Worm (Caenorhabditis elegans) whole organism, L1 larva: ENCODE data around the gene B0416.11.

Experiments
- alr-1 ChIP-seq: fragments of 200-800 bp; sonication (Bioruptor generic); optimal IDR thresholded peaks from 2 replicates; lab custom pipeline; 2018; ENCODE audit warnings: borderline replicate concordance, mild to moderate bottlenecking, missing genetic modification characterization, missing compliant biosample characterization
- blmp-1 ChIP-seq: fragments of 150-350 bp; optimal IDR thresholded peaks from 2 replicates; lab custom pipeline; 2014; ENCODE audit warnings: missing biosample characterization, missing genetic modification characterization
- ceh-63 ChIP-seq: fragments of 200-800 bp; sonication (Bioruptor generic); optimal IDR thresholded peaks from 2 replicates; lab custom pipeline; 2018; ENCODE audit warnings: mild to moderate bottlenecking, missing genetic modification characterization, missing compliant biosample characterization
- ceh-90 ChIP-seq: sonication (generic microtip); optimal IDR thresholded peaks from 2 replicates; lab custom pipeline; 2016; ENCODE audit warnings: missing genetic modification characterization, missing compliant biosample characterization
- efl-1 ChIP-seq, 4 experiments: fragments of 150-350 bp; optimal IDR thresholded peaks in 3 of 4; peaks in 1 of 4; 1 replicate in 1 of 4; 2 replicates in 3 of 4; lab custom pipeline; 2014; ENCODE audit warnings: missing biosample characterization in 2 of 4, missing genetic modification characterization in 2 of 4, missing genetic modification reagents in 2 of 4
- efl-3 ChIP-seq: fragments of 200-800 bp; sonication (Bioruptor generic); optimal IDR thresholded peaks from 2 replicates; lab custom pipeline; 2018; ENCODE audit warnings: mild to moderate bottlenecking, missing genetic modification characterization, missing compliant biosample characterization
- elt-3 ChIP-seq, 6 experiments: fragments of 150-350 bp in 1 of 6; sonication (generic microtip); optimal IDR thresholded peaks; 2 replicates each; lab custom pipeline; 2017 to 2018; ENCODE audit warnings: missing biosample characterization in 6 of 6, missing genetic modification characterization in 6 of 6, inconsistent platforms in 1 of 6
- ets-5 ChIP-seq: fragments of 200-800 bp; sonication (Bioruptor generic); IDR thresholded peaks from 2 replicates; pipeline ENCODE4 v1.3.6; 2022; ENCODE audit warnings: missing genetic modification characterization, missing compliant biosample characterization
- fkh-8 ChIP-seq: sonication (generic microtip); optimal IDR thresholded peaks from 2 replicates; lab custom pipeline; 2016; ENCODE audit warnings: mild to moderate bottlenecking, missing genetic modification characterization, missing compliant biosample characterization
- fos-1 ChIP-seq: fragments of 150-350 bp; optimal IDR thresholded peaks from 2 replicates; lab custom pipeline; 2014; ENCODE audit warnings: missing biosample characterization, missing genetic modification characterization
- grh-1 ChIP-seq: fragments of 200-800 bp; sonication (Bioruptor generic); IDR thresholded peaks from 2 replicates; pipeline ENCODE4 v1.3.6; 2022; ENCODE audit warnings: missing genetic modification reagents, missing genetic modification characterization, missing compliant biosample characterization
- lin-13 ChIP-seq: fragments of 150-350 bp; optimal IDR thresholded peaks from 2 replicates; lab custom pipeline; 2014; ENCODE audit warnings: missing biosample characterization, missing genetic modification reagents, missing genetic modification characterization
- lin-14 ChIP-seq: fragments of 200-800 bp; sonication (Bioruptor generic); optimal IDR thresholded peaks from 2 replicates; lab custom pipeline; 2018; ENCODE audit warnings: mild to moderate bottlenecking, missing genetic modification characterization, moderate library complexity, missing compliant biosample characterization
- lin-35 ChIP-seq, 2 experiments: fragments of 150-350 bp; optimal IDR thresholded peaks; 2 replicates each; lab custom pipeline; 2014; ENCODE audit warnings: missing biosample characterization in 2 of 2, missing genetic modification characterization in 2 of 2, missing genetic modification reagents in 2 of 2
- lin-39 ChIP-seq: fragments of 150-350 bp; optimal IDR thresholded peaks from 2 replicates; lab custom pipeline; 2014; ENCODE audit warnings: missing biosample characterization, missing genetic modification reagents, missing genetic modification characterization
- mef-2 ChIP-seq: fragments of 150-350 bp; optimal IDR thresholded peaks from 2 replicates; lab custom pipeline; 2014; ENCODE audit warnings: missing biosample characterization, missing genetic modification characterization
- mep-1 ChIP-seq: fragments of 150-350 bp; optimal IDR thresholded peaks from 2 replicates; lab custom pipeline; 2014; ENCODE audit warnings: missing biosample characterization, missing genetic modification characterization
- nhr-85 ChIP-seq: sonication (generic microtip); peaks from one replicate; lab custom pipeline; 2016; ENCODE audit warnings: missing genetic modification characterization, inconsistent platforms, missing compliant biosample characterization
- pag-3 ChIP-seq: sonication (generic microtip); optimal IDR thresholded peaks from 2 replicates; lab custom pipeline; 2017; ENCODE audit warnings: missing genetic modification characterization, mild to moderate bottlenecking, missing compliant biosample characterization, antibody characterized with exemption, borderline replicate concordance; ENCODE audit not compliant: insufficient read depth
- rnt-1 ChIP-seq: sonication (generic microtip); optimal IDR thresholded peaks from 2 replicates; lab custom pipeline; 2016; ENCODE audit warnings: mild to moderate bottlenecking, missing genetic modification characterization, moderate library complexity, missing compliant biosample characterization
- snu-23 ChIP-seq: sonication (generic microtip); optimal IDR thresholded peaks from 2 replicates; lab custom pipeline; 2016; ENCODE audit warnings: missing genetic modification characterization, missing compliant biosample characterization
- swsn-7 ChIP-seq: sonication (generic microtip); optimal IDR thresholded peaks from 2 replicates; lab custom pipeline; 2016; ENCODE audit warnings: missing genetic modification characterization, missing compliant biosample characterization
- tbx-2 ChIP-seq: sonication (generic microtip); optimal IDR thresholded peaks from 2 replicates; lab custom pipeline; 2016; ENCODE audit warnings: missing genetic modification characterization, missing compliant biosample characterization
- unc-130 ChIP-seq: fragments of 150-350 bp; optimal IDR thresholded peaks from 2 replicates; lab custom pipeline; 2017; ENCODE audit warnings: missing biosample characterization, missing genetic modification characterization, inconsistent platforms
- unc-62 ChIP-seq: fragments of 150-350 bp; optimal IDR thresholded peaks from 2 replicates; lab custom pipeline; 2014; ENCODE audit warnings: missing biosample characterization, missing genetic modification reagents, missing genetic modification characterization
- vab-15 ChIP-seq: sonication (generic microtip); optimal IDR thresholded peaks from 2 replicates; lab custom pipeline; 2017; ENCODE audit warnings: missing genotype, mild to moderate bottlenecking, missing genetic modification characterization, missing compliant biosample characterization
- zag-1 ChIP-seq: fragments of 150-350 bp; optimal IDR thresholded peaks from 2 replicates; lab custom pipeline; 2014; ENCODE audit warnings: missing biosample characterization, missing genetic modification characterization
- zip-4 ChIP-seq: fragments of 200-800 bp; sonication (Bioruptor generic); optimal IDR thresholded peaks from 2 replicates; lab custom pipeline; 2018; ENCODE audit warnings: mild to moderate bottlenecking, missing genetic modification characterization, moderate library complexity, missing compliant biosample characterization
- ztf-4 ChIP-seq: fragments of 150-350 bp; optimal IDR thresholded peaks from 2 replicates; lab custom pipeline; 2014; ENCODE audit warnings: missing biosample characterization, missing genetic modification characterization

B0416.11 gene

ce11 chrX:9314397-9314796, 31.5 kb upstream of the B0416.11 start, which contains the start of gene ttr-38:
Gene ttr-38, minus strand, starts transcription at chrX:9314497.
- TF ChIP-seq zip-4 (GFP tag; lab: Kevin White, UChicago) (no peak), snu-23 (GFP tag; lab: Kevin White, UChicago) (no peak)

DNA sequence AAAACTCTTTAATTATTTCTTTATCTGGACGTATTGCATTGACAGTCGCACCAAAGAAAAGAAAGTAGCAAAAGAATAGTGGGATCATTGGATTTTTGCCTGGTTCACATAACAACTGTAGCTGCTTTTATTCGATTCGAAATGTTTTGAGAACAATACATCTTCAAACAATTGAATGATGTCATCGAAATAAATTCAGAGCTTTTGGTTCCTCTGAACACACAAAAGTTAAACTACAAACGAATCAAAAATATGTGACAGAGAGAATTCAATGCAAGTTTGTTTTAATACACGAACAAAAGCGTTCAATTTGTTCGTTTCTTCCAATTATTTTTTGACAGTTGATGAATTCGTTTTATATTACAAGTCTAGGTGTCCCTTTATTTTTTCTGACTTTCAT, 28.3 kb upstream of the B0416.11 start, which contains the start of gene H29C22.1:
Gene H29C22.1, minus strand, starts transcription at position 101 of the 400 bp plus-strand sequence.
- TF ChIP-seq zag-1 (no peak), ztf-4 (no peak), grh-1 (no peak), fos-1 (no peak), mef-2 (no peak), ets-5 (GFP tag; lab: Robert Waterston, UW) (no peak), alr-1 (tag; lab: Kevin White, UChicago) (no peak), blmp-1 (tag; lab: Kevin White, UChicago) (no peak), tbx-2 (tag; lab: Kevin White, UChicago) (no peak), fkh-8 (no peak), unc-130 (tag; lab: Kevin White, UChicago) (no peak), swsn-7 (tag; lab: Kevin White, UChicago) (no peak), efl-3 (no peak), lin-13 (GFP tag; lab: Kevin White, UChicago) (no peak), mep-1 (no peak), lin-39 (tag; lab: Kevin White, UChicago) (no peak)
- TF ChIP-seq, all 84 proteins: peak for 0

DNA sequence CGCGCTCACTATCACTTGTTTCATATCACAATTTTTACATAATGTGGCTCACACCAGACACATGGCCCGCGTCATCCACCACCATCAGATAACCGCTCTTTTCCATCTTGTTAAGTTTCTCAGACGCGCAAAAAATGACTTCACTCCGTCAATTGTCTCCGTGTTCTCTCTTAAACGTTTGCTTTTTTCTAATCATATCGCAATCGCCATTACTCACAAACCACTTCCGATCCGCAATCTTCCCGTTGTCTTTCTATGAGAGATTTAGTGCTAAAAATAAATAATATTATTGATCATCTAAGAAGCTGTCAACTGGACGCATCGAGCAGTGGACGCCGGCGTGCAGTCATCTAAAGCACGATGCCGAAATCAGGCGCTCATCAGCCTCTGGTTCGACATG, 20.5 kb upstream of the B0416.11 start, which contains the start of gene tmc-2:
Gene tmc-2, plus strand, starts transcription at position 301 of the 400 bp plus-strand sequence.
- TF ChIP-seq elt-3 (tag; optimal IDR thresholded peaks at IDR 0.05; lab: Kevin White, UChicago) (no peak), mep-1 (no peak), pag-3 (tag; lab: Kevin White, UChicago) (no peak), efl-1 (optimal IDR thresholded peaks at IDR 0.05; lab: Kevin White, UChicago) (no peak), efl-1 (GFP tag; optimal IDR thresholded peaks at IDR 0.05 in 1 of 2; lab: Kevin White, UChicago) (peak in 1 of 2 experiments; percentile 46)

- TF ChIP-seq rnt-1 (tag; lab: Kevin White, UChicago) (no peak), fos-1 (no peak)
Observed at ce11 chrX:9302763-9303162, 19.8 kb upstream of the B0416.11 start.

ce11 chrX:9300379-9300778, 17.5 kb upstream of the B0416.11 start:
- TF ChIP-seq vab-15 (tag; lab: Kevin White, UChicago): no peak
- TF ChIP-seq, all 84 proteins: peak for 0

DNA sequence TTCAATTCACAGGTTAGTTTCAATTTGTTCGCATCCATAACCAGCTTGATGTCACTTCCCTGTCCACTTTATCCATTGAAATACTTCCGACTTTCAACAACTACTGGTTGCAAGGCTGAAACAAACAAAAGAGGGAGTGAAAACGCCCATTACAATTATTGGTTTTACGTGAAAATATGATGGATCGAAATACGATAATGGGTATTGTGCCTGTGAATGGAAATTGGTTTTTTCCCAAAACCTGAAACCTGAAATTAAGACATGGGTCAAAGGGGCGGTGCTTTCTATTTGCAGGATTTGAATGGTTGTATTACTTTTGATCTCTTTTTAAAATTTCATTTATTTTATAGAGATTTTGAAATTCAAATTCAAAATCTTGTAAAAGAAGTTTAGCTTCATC, 15.9 kb upstream of the B0416.11 start, which contains the start of gene B0416.2:
Gene B0416.2, plus strand, starts transcription at position 301 of the 400 bp plus-strand sequence.
- TF ChIP-seq snu-23 (GFP tag; lab: Kevin White, UChicago): no peak
- no peak for TF ChIP-seq unc-62

ce11 chrX:9297834-9298233, 14.9 kb upstream of the B0416.11 start, which contains the start of gene B0416.7:
Gene B0416.7, minus strand, starts transcription at chrX:9297934.
- peak; percentile 5 for TF ChIP-seq lin-14 (GFP tag; lab: Kevin White, UChicago)
- TF ChIP-seq lin-35 (GFP tag; optimal IDR thresholded peaks at IDR 0.05; lab: Kevin White, UChicago): no peak
- TF ChIP-seq efl-1 (optimal IDR thresholded peaks at IDR 0.05; lab: Kevin White, UChicago): no peak
- peak in 1 of 2 experiments; percentile 36 for TF ChIP-seq efl-1 (GFP tag; optimal IDR thresholded peaks at IDR 0.05 in 1 of 2; lab: Kevin White, UChicago)
- TF ChIP-seq ceh-63: no peak
- TF ChIP-seq nhr-85 (tag; lab: Kevin White, UChicago): peak; percentile 77
- no peak for TF ChIP-seq ceh-90 (tag; lab: Kevin White, UChicago)
- TF ChIP-seq vab-15 (tag; lab: Kevin White, UChicago): no peak
- no peak for TF ChIP-seq pag-3 (tag; lab: Kevin White, UChicago)
